Worm (Caenorhabditis elegans) whole organism, L1 larva: ENCODE measurements around the gene W02C12.2.

Source experiments
- C04F5.9 ChIP-seq: sonication (generic microtip); optimal IDR thresholded peaks from 2 replicates; lab custom pipeline; 2016; ENCODE audit warnings: missing genetic modification characterization, missing compliant biosample characterization
- F16B12.6 ChIP-seq: fragments of 150-350 bp; optimal IDR thresholded peaks from 2 replicates; lab custom pipeline; 2014; ENCODE audit warnings: missing biosample characterization, missing genetic modification characterization
- Y116A8C.19 ChIP-seq: sonication (generic microtip); optimal IDR thresholded peaks from 2 replicates; lab custom pipeline; 2016; ENCODE audit warnings: missing compliant biosample characterization, missing genetic modification characterization, borderline replicate concordance
- aha-1 ChIP-seq: fragments of 150-350 bp; optimal IDR thresholded peaks from 2 replicates; lab custom pipeline; 2014; ENCODE audit warnings: missing biosample characterization, missing genetic modification characterization
- alr-1 ChIP-seq: fragments of 200-800 bp; sonication (Bioruptor generic); optimal IDR thresholded peaks from 2 replicates; lab custom pipeline; 2018; ENCODE audit warnings: borderline replicate concordance, mild to moderate bottlenecking, missing genetic modification characterization, missing compliant biosample characterization
- blmp-1 ChIP-seq: fragments of 150-350 bp; optimal IDR thresholded peaks from 2 replicates; lab custom pipeline; 2014; ENCODE audit warnings: missing biosample characterization, missing genetic modification characterization
- ceh-82 ChIP-seq, 3 experiments: fragments of 150-350 bp in 1 of 3; sonication (generic microtip) in 2 of 3; optimal IDR thresholded peaks; 2 replicates each; lab custom pipeline; 2014 to 2017; ENCODE audit warnings: missing biosample characterization in 3 of 3, missing genetic modification characterization in 3 of 3
- ceh-88 ChIP-seq: fragments of 200-800 bp; sonication (Bioruptor generic); IDR thresholded peaks from 2 replicates; pipeline ENCODE4 v1.3.6; 2022; ENCODE audit warnings: missing genetic modification characterization, missing compliant biosample characterization
- ceh-90 ChIP-seq: sonication (generic microtip); optimal IDR thresholded peaks from 2 replicates; lab custom pipeline; 2016; ENCODE audit warnings: missing genetic modification characterization, missing compliant biosample characterization
- ces-1 ChIP-seq: fragments of 150-350 bp; optimal IDR thresholded peaks from 2 replicates; lab custom pipeline; 2014; ENCODE audit warnings: missing biosample characterization, missing genetic modification reagents, missing genetic modification characterization
- dpl-1 ChIP-seq, 3 experiments: fragments of 150-350 bp in 2 of 3; sonication (generic microtip) in 1 of 3; optimal IDR thresholded peaks; 2 replicates each; lab custom pipeline; 2014 to 2017; ENCODE audit warnings: missing biosample characterization in 3 of 3, missing genetic modification characterization in 3 of 3, missing genetic modification reagents in 3 of 3
- dsc-1 ChIP-seq: sonication (generic microtip); optimal IDR thresholded peaks from 2 replicates; lab custom pipeline; 2016; ENCODE audit warnings: mild to moderate bottlenecking, missing genetic modification characterization, missing compliant biosample characterization
- efl-1 ChIP-seq, 4 experiments: fragments of 150-350 bp; optimal IDR thresholded peaks in 3 of 4; peaks in 1 of 4; 1 replicate in 1 of 4; 2 replicates in 3 of 4; lab custom pipeline; 2014; ENCODE audit warnings: missing biosample characterization in 2 of 4, missing genetic modification characterization in 2 of 4, missing genetic modification reagents in 2 of 4
- efl-3 ChIP-seq: fragments of 200-800 bp; sonication (Bioruptor generic); optimal IDR thresholded peaks from 2 replicates; lab custom pipeline; 2018; ENCODE audit warnings: mild to moderate bottlenecking, missing genetic modification characterization, missing compliant biosample characterization
- egl-27 ChIP-seq, 2 experiments: fragments of 150-350 bp in 1 of 2; sonication (generic microtip); optimal IDR thresholded peaks; 3 replicates each; lab custom pipeline; 2017 to 2018; ENCODE audit warnings: missing biosample characterization in 2 of 2, missing genetic modification characterization in 2 of 2, missing genetic modification reagents in 2 of 2
- elt-2 ChIP-seq: sonication (generic microtip); optimal IDR thresholded peaks from 2 replicates; lab custom pipeline; 2016; ENCODE audit warnings: missing genetic modification characterization, mild to moderate bottlenecking, inconsistent platforms, missing compliant biosample characterization, missing genetic modification reagents
- elt-3 ChIP-seq, 6 experiments: fragments of 150-350 bp in 1 of 6; sonication (generic microtip); optimal IDR thresholded peaks; 2 replicates each; lab custom pipeline; 2017 to 2018; ENCODE audit warnings: missing biosample characterization in 6 of 6, missing genetic modification characterization in 6 of 6, inconsistent platforms in 1 of 6
- fkh-10 ChIP-seq: sonication (generic microtip); optimal IDR thresholded peaks from 2 replicates; lab custom pipeline; 2017; ENCODE audit warnings: missing biosample characterization, missing genetic modification reagents, missing genetic modification characterization
- fkh-8 ChIP-seq: sonication (generic microtip); optimal IDR thresholded peaks from 2 replicates; lab custom pipeline; 2016; ENCODE audit warnings: mild to moderate bottlenecking, missing genetic modification characterization, missing compliant biosample characterization
- fos-1 ChIP-seq: fragments of 150-350 bp; optimal IDR thresholded peaks from 2 replicates; lab custom pipeline; 2014; ENCODE audit warnings: missing biosample characterization, missing genetic modification characterization
- grh-1 ChIP-seq: fragments of 200-800 bp; sonication (Bioruptor generic); IDR thresholded peaks from 2 replicates; pipeline ENCODE4 v1.3.6; 2022; ENCODE audit warnings: missing genetic modification reagents, missing genetic modification characterization, missing compliant biosample characterization
- hlh-17 ChIP-seq: fragments of 200-800 bp; sonication (Bioruptor generic); optimal IDR thresholded peaks from 2 replicates; lab custom pipeline; 2018; ENCODE audit warnings: missing genetic modification characterization, mild to moderate bottlenecking, missing compliant biosample characterization, moderate library complexity, borderline replicate concordance
- hlh-4 ChIP-seq: sonication (generic microtip); optimal IDR thresholded peaks from 2 replicates; lab custom pipeline; 2016; ENCODE audit warnings: mild to moderate bottlenecking, missing genetic modification characterization, missing compliant biosample characterization
- jun-1 ChIP-seq: fragments of 150-350 bp; optimal IDR thresholded peaks from 2 replicates; lab custom pipeline; 2014; ENCODE audit warnings: missing biosample characterization, missing genetic modification reagents, missing genetic modification characterization
- lin-14 ChIP-seq: fragments of 200-800 bp; sonication (Bioruptor generic); optimal IDR thresholded peaks from 2 replicates; lab custom pipeline; 2018; ENCODE audit warnings: mild to moderate bottlenecking, missing genetic modification characterization, moderate library complexity, missing compliant biosample characterization
- mdl-1 ChIP-seq, 2 experiments: fragments of 150-350 bp; optimal IDR thresholded peaks; 2 replicates each; lab custom pipeline; 2014 to 2017; ENCODE audit warnings: missing biosample characterization in 2 of 2, missing genetic modification characterization in 2 of 2, inconsistent platforms in 1 of 2
- mep-1 ChIP-seq: fragments of 150-350 bp; optimal IDR thresholded peaks from 2 replicates; lab custom pipeline; 2014; ENCODE audit warnings: missing biosample characterization, missing genetic modification characterization
- nhr-11 ChIP-seq: fragments of 150-350 bp; optimal IDR thresholded peaks from 2 replicates; lab custom pipeline; 2014; ENCODE audit warnings: missing biosample characterization, missing genetic modification characterization
- nhr-12 ChIP-seq: sonication (generic microtip); optimal IDR thresholded peaks from 2 replicates; lab custom pipeline; 2017; ENCODE audit warnings: missing biosample characterization, missing genetic modification characterization
- nhr-19 ChIP-seq: fragments of 200-800 bp; sonication (Bioruptor generic); conservative IDR thresholded peaks from 2 replicates; pipeline ENCODE4 v1.3.6; 2022; ENCODE audit warnings: missing genetic modification characterization, missing compliant biosample characterization
- nhr-237 ChIP-seq: fragments of 150-350 bp; optimal IDR thresholded peaks from 2 replicates; lab custom pipeline; 2014; ENCODE audit warnings: missing biosample characterization, missing genetic modification characterization
- nhr-28 ChIP-seq: fragments of 150-350 bp; optimal IDR thresholded peaks from 2 replicates; lab custom pipeline; 2014; ENCODE audit warnings: missing biosample characterization, missing genetic modification characterization
- nhr-47 ChIP-seq: sonication (generic microtip); optimal IDR thresholded peaks from 2 replicates; lab custom pipeline; 2016; ENCODE audit warnings: mild to moderate bottlenecking, missing genetic modification characterization, moderate library complexity, missing compliant biosample characterization
- nhr-71 ChIP-seq: sonication (generic microtip); optimal IDR thresholded peaks from 2 replicates; lab custom pipeline; 2016; ENCODE audit warnings: mild to moderate bottlenecking, missing genetic modification characterization, moderate library complexity, missing compliant biosample characterization
- nhr-76 ChIP-seq: sonication (generic microtip); optimal IDR thresholded peaks from 2 replicates; lab custom pipeline; 2017; ENCODE audit warnings: missing biosample characterization, missing genetic modification characterization
- nhr-77 ChIP-seq: fragments of 150-350 bp; optimal IDR thresholded peaks from 2 replicates; lab custom pipeline; 2014; ENCODE audit warnings: missing biosample characterization, missing genetic modification characterization
- nhr-90 ChIP-seq: sonication (generic microtip); optimal IDR thresholded peaks from 2 replicates; lab custom pipeline; 2016; ENCODE audit warnings: mild to moderate bottlenecking, missing genetic modification characterization, missing compliant biosample characterization; ENCODE audit not compliant: poor library complexity
- pag-3 ChIP-seq: sonication (generic microtip); optimal IDR thresholded peaks from 2 replicates; lab custom pipeline; 2017; ENCODE audit warnings: missing genetic modification characterization, mild to moderate bottlenecking, missing compliant biosample characterization, antibody characterized with exemption, borderline replicate concordance; ENCODE audit not compliant: insufficient read depth
- pax-3 ChIP-seq: fragments of 200-800 bp; sonication (Bioruptor generic); optimal IDR thresholded peaks from 2 replicates; lab custom pipeline; 2018; ENCODE audit warnings: mild to moderate bottlenecking, missing genetic modification characterization, moderate library complexity, missing compliant biosample characterization
- pqm-1 ChIP-seq: sonication (generic microtip); optimal IDR thresholded peaks from 3 replicates; lab custom pipeline; 2017; ENCODE audit warnings: missing biosample characterization, missing genetic modification characterization
- rnt-1 ChIP-seq: sonication (generic microtip); optimal IDR thresholded peaks from 2 replicates; lab custom pipeline; 2016; ENCODE audit warnings: mild to moderate bottlenecking, missing genetic modification characterization, moderate library complexity, missing compliant biosample characterization
- snpc-4 ChIP-seq: fragments of 150-350 bp; optimal IDR thresholded peaks from 2 replicates; lab custom pipeline; 2014; ENCODE audit warnings: missing biosample characterization, missing genetic modification characterization
- snu-23 ChIP-seq: sonication (generic microtip); optimal IDR thresholded peaks from 2 replicates; lab custom pipeline; 2016; ENCODE audit warnings: missing genetic modification characterization, missing compliant biosample characterization
- sox-4 ChIP-seq: sonication (generic microtip); optimal IDR thresholded peaks from 2 replicates; lab custom pipeline; 2016; ENCODE audit warnings: missing genetic modification characterization, missing compliant biosample characterization
- swsn-7 ChIP-seq: sonication (generic microtip); optimal IDR thresholded peaks from 2 replicates; lab custom pipeline; 2016; ENCODE audit warnings: missing genetic modification characterization, missing compliant biosample characterization
- tlp-1 ChIP-seq: fragments of 150-350 bp; optimal IDR thresholded peaks from 2 replicates; lab custom pipeline; 2014; ENCODE audit warnings: missing biosample characterization, missing genetic modification characterization
- unc-30 ChIP-seq: sonication (generic microtip); optimal IDR thresholded peaks from 2 replicates; lab custom pipeline; 2017; ENCODE audit warnings: missing biosample characterization, missing genetic modification characterization
- unc-62 ChIP-seq: fragments of 150-350 bp; optimal IDR thresholded peaks from 2 replicates; lab custom pipeline; 2014; ENCODE audit warnings: missing biosample characterization, missing genetic modification reagents, missing genetic modification characterization
- unc-86 ChIP-seq: sonication (generic microtip); optimal IDR thresholded peaks from 2 replicates; lab custom pipeline; 2016; ENCODE audit warnings: missing genetic modification characterization, missing compliant biosample characterization
- zag-1 ChIP-seq: fragments of 150-350 bp; optimal IDR thresholded peaks from 2 replicates; lab custom pipeline; 2014; ENCODE audit warnings: missing biosample characterization, missing genetic modification characterization
- zip-4 ChIP-seq: fragments of 200-800 bp; sonication (Bioruptor generic); optimal IDR thresholded peaks from 2 replicates; lab custom pipeline; 2018; ENCODE audit warnings: mild to moderate bottlenecking, missing genetic modification characterization, moderate library complexity, missing compliant biosample characterization
- ztf-4 ChIP-seq: fragments of 150-350 bp; optimal IDR thresholded peaks from 2 replicates; lab custom pipeline; 2014; ENCODE audit warnings: missing biosample characterization, missing genetic modification characterization

Gene W02C12.2

DNA sequence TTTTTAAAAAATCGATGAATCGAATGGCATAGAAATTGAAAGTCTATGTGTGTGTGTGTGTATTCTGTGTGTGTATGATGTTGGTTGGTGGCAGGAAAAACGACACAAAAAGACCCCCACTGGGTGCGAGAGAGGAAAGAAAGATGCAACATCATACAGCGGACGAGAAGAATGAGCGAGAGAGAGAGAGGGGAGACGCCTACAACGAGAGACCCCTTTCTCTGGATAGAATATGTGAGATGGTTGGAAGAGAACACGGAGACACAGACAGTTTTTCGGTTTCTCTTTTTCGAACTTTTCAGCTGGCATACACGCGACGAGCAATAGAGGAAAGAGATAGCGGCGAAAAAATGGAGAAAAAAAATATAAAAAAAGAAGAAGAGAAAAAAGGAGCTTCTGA, 12.1 kb upstream of the W02C12.2 start:
- TF ChIP-seq zip-4 (no peak), efl-3 (GFP tag; lab: Kevin White, UChicago) (no peak), fkh-10 (GFP tag; lab: Kevin White, UChicago) (peak; percentile 62), dsc-1 (tag; lab: Kevin White, UChicago) (peak; percentile 76), aha-1 (tag; lab: Kevin White, UChicago) (no peak), fkh-8 (tag; lab: Kevin White, UChicago) (peak; percentile 62), lin-14 (GFP tag; lab: Kevin White, UChicago) (peak; percentile 96), ztf-4 (tag; lab: Kevin White, UChicago) (no peak), ceh-88 (GFP tag; lab: Robert Waterston, UW) (no peak), hlh-4 (tag; lab: Kevin White, UChicago) (no peak), snu-23 (GFP tag; lab: Kevin White, UChicago) (peak; percentile 82), tlp-1 (tag; lab: Kevin White, UChicago) (no peak), F16B12.6 (no peak), nhr-77 (tag; lab: Kevin White, UChicago) (peak; percentile 28), mdl-1 (tag; optimal IDR thresholded peaks at IDR 0.05; lab: Kevin White, UChicago) (peak in 1 of 2 experiments; percentile 71), efl-1 (optimal IDR thresholded peaks at IDR 0.05; lab: Kevin White, UChicago) (peak; percentile 63 to 71), efl-1 (GFP tag; optimal IDR thresholded peaks at IDR 0.05 in 1 of 2; lab: Kevin White, UChicago) (peak; percentile 37 to 94), unc-30 (tag; lab: Kevin White, UChicago) (no peak), dpl-1 (GFP tag; optimal IDR thresholded peaks at IDR 0.05; lab: Kevin White, UChicago) (peak; percentile 18 to 51 (median 44)), nhr-237 (tag; lab: Kevin White, UChicago) (no peak), nhr-76 (no peak), mep-1 (tag; lab: Kevin White, UChicago) (peak; percentile 79), nhr-71 (tag; lab: Kevin White, UChicago) (peak; percentile 83), swsn-7 (tag; lab: Kevin White, UChicago) (peak; percentile 62), hlh-17 (GFP tag; lab: Kevin White, UChicago) (no peak), nhr-11 (peak; percentile 33), unc-62 (GFP tag; lab: Kevin White, UChicago) (no peak), blmp-1 (tag; lab: Kevin White, UChicago) (peak; percentile 95), pag-3 (tag; lab: Kevin White, UChicago) (peak; percentile 91), ces-1 (GFP tag; lab: Kevin White, UChicago) (no peak), rnt-1 (tag; lab: Kevin White, UChicago) (peak; percentile 75), snpc-4 (no peak), sox-4 (tag; lab: Kevin White, UChicago) (no peak), ceh-82 (tag; optimal IDR thresholded peaks at IDR 0.05; lab: Kevin White, UChicago) (peak; percentile 17 to 81 (median 53)), pqm-1 (tag; lab: Kevin White, UChicago) (no peak), grh-1 (no peak), C04F5.9 (tag; lab: Kevin White, UChicago) (peak; percentile 5), zag-1 (tag; lab: Kevin White, UChicago) (peak; percentile 32), ceh-90 (tag; lab: Kevin White, UChicago) (no peak), nhr-12 (tag; lab: Kevin White, UChicago) (no peak), fos-1 (peak; percentile 56), unc-86 (tag; lab: Kevin White, UChicago) (peak; percentile 67), alr-1 (tag; lab: Kevin White, UChicago) (no peak), pax-3 (no peak), egl-27 (tag; optimal IDR thresholded peaks at IDR 0.05; lab: Kevin White, UChicago) (peak in 1 of 2 experiments; percentile 67), Y116A8C.19 (no peak), elt-2 (tag; lab: Kevin White, UChicago) (no peak), elt-3 (tag; optimal IDR thresholded peaks at IDR 0.05; lab: Kevin White, UChicago) (peak in 1 of 6 experiments; percentile 14), jun-1 (tag; lab: Kevin White, UChicago) (peak; percentile 47), nhr-90 (tag; lab: Kevin White, UChicago) (peak; percentile 3), nhr-47 (tag; lab: Kevin White, UChicago) (peak; percentile 68), nhr-19 (peak; percentile 51), nhr-28 (tag; lab: Kevin White, UChicago) (no peak)
